Fruit fly (Drosophila melanogaster) whole organism, prepupa: ENCODE data around the gene Pdp1.

Experiments
- CG11294 ChIP-seq: fragments of 200-800 bp; sonication (Bioruptor generic); IDR thresholded peaks from 2 replicates; pipeline ENCODE4 v1.3.6; 2022; ENCODE audit warnings: missing biosample characterization, missing genetic modification characterization
- CG1621 ChIP-seq: fragments of 200-800 bp; sonication (Bioruptor generic); optimal IDR thresholded peaks from 3 replicates; lab custom pipeline; 2018; ENCODE audit warnings: missing biosample characterization, mild to moderate bottlenecking, missing genetic modification characterization
- CG3032 ChIP-seq: fragments of 200-800 bp; optimal IDR thresholded peaks from 2 replicates; lab custom pipeline; 2019; ENCODE audit warnings: missing biosample characterization, mild to moderate bottlenecking, missing genetic modification characterization, moderate library complexity
- CG3919 ChIP-seq: fragments of 200-800 bp; sonication (Bioruptor generic); optimal IDR thresholded peaks from 3 replicates; lab custom pipeline; 2016; ENCODE audit warnings: missing biosample characterization, missing genetic modification characterization
- OdsH ChIP-seq: fragments of 200-800 bp; sonication (Bioruptor generic); optimal IDR thresholded peaks from 3 replicates; lab custom pipeline; 2016; ENCODE audit warnings: missing biosample characterization, missing genetic modification characterization
- Sox15 ChIP-seq: fragments of 200-800 bp; sonication (Bioruptor generic); optimal IDR thresholded peaks from 3 replicates; lab custom pipeline; 2016; ENCODE audit warnings: missing biosample characterization, missing genetic modification characterization
- dac ChIP-seq: fragments of 200-800 bp; sonication (Bioruptor generic); optimal IDR thresholded peaks from 2 replicates; lab custom pipeline; 2017; ENCODE audit warnings: missing biosample characterization, mild to moderate bottlenecking, missing genetic modification characterization
- fkh ChIP-seq: fragments of 200-800 bp; sonication (Bioruptor generic); optimal IDR thresholded peaks from 3 replicates; lab custom pipeline; 2017; ENCODE audit warnings: missing biosample characterization, mild to moderate bottlenecking, missing genetic modification characterization, moderate library complexity
- salr ChIP-seq, 2 experiments: fragments of 200-800 bp; sonication (Bioruptor generic); optimal IDR thresholded peaks; 3 replicates each; lab custom pipeline; 2016 to 2018; ENCODE audit warnings: missing biosample characterization in 2 of 2, missing genetic modification characterization in 2 of 2, mild to moderate bottlenecking in 1 of 2
- vri ChIP-seq: fragments of 200-800 bp; sonication (Bioruptor generic); optimal IDR thresholded peaks from 3 replicates; lab custom pipeline; 2016; ENCODE audit warnings: missing biosample characterization, mild to moderate bottlenecking, missing genetic modification characterization

DNA sequence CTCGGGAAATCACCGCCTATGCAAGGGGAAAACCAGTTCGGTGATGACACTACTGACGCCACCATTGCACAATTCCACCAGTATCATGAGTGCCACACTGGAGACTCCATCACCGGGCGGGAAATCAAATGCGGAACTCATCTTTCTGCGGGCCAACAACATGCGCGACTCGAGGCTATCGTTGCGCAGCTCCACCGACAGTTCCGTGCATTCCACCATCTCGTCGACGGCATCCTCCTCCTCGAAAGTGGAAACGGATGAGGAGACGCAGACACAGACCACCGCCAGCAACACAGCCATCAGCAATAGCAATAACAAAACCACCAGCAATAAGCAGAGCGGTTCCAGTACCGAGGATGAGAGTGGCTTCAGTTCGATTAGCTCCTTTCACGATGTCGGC is 26.7 kb upstream of the Pdp1 start:
- TF ChIP-seq OdsH (GFP tag; lab: Kevin White, UChicago) (no peak), salr (GFP tag; optimal IDR thresholded peaks at IDR 0.05; lab: Kevin White, UChicago) (no peak), CG3032 (tag; lab: Kevin White, UChicago) (no peak), fkh (no peak), dac (GFP tag; lab: Kevin White, UChicago) (no peak), CG1621 (tag; lab: Kevin White, UChicago) (no peak), CG3919 (GFP tag; lab: Kevin White, UChicago) (no peak), vri (GFP tag; lab: Kevin White, UChicago) (no peak), Sox15 (GFP tag; lab: Kevin White, UChicago) (no peak), CG11294 (GFP tag; lab: Robert Waterston, UW) (no peak)
